Fruit fly (Drosophila melanogaster) whole organism, embryonic: ENCODE data around the gene Mical.

Source experiments
- Abd-B ChIP-seq: fragments of 200-800 bp; sonication (Bioruptor generic); optimal IDR thresholded peaks from 2 replicates; lab custom pipeline; 2018; ENCODE audit warnings: missing biosample characterization, mild to moderate bottlenecking, missing genetic modification characterization, moderate library complexity
- Blimp-1 ChIP-seq: fragments of 200-800 bp; sonication (Bioruptor generic); optimal IDR thresholded peaks from 3 replicates; lab custom pipeline; 2018; ENCODE audit warnings: missing biosample characterization, missing genetic modification characterization, mild to moderate bottlenecking, moderate library complexity, missing genetic modification reagents
- CG11247 ChIP-seq: fragments of 200-800 bp; sonication (Bioruptor generic); IDR thresholded peaks from 2 replicates; pipeline ENCODE4 v1.3.6; 2022; ENCODE audit warnings: missing biosample characterization, missing genetic modification characterization
- CG11723 ChIP-seq: fragments of 200-800 bp; sonication (Bioruptor generic); optimal IDR thresholded peaks from 2 replicates; lab custom pipeline; 2017; ENCODE audit warnings: missing biosample characterization, mild to moderate bottlenecking, missing genetic modification characterization
- CG12236 ChIP-seq: fragments of 200-800 bp; sonication (Bioruptor generic); optimal IDR thresholded peaks from 2 replicates; lab custom pipeline; 2016; ENCODE audit warnings: missing biosample characterization, missing genetic modification characterization
- CG2875 ChIP-seq: fragments of 200-800 bp; sonication (Bioruptor generic); optimal IDR thresholded peaks from 2 replicates; lab custom pipeline; 2017; ENCODE audit warnings: missing biosample characterization, mild to moderate bottlenecking, missing genetic modification characterization, missing genetic modification reagents
- CG32767 ChIP-seq: fragments of 200-800 bp; sonication (Bioruptor generic); IDR thresholded peaks from 2 replicates; pipeline ENCODE4 v1.3.6; 2022; ENCODE audit warnings: missing biosample characterization, missing genetic modification characterization
- CG4282 ChIP-seq: fragments of 200-800 bp; sonication (Bioruptor generic); optimal IDR thresholded peaks from 2 replicates; lab custom pipeline; 2016; ENCODE audit warnings: missing biosample characterization, missing genetic modification characterization
- CG4404 ChIP-seq: fragments of 200-800 bp; sonication (Bioruptor generic); IDR thresholded peaks from 2 replicates; pipeline ENCODE4 v1.3.6; 2022; ENCODE audit warnings: missing biosample characterization, missing genetic modification characterization
- CG4707 ChIP-seq: fragments of 200-800 bp; sonication (Bioruptor generic); optimal IDR thresholded peaks from 2 replicates; lab custom pipeline; 2018; ENCODE audit warnings: missing biosample characterization, mild to moderate bottlenecking, missing genetic modification characterization, moderate library complexity
- CG7357 ChIP-seq: fragments of 200-800 bp; sonication (Bioruptor generic); IDR thresholded peaks from 3 replicates; pipeline ENCODE4 v1.3.6; 2022; ENCODE audit warnings: missing biosample characterization, missing genetic modification characterization
- CG7786 ChIP-seq: fragments of 200-800 bp; sonication (Bioruptor generic); optimal IDR thresholded peaks from 2 replicates; lab custom pipeline; 2016; ENCODE audit warnings: missing biosample characterization, missing genetic modification characterization
- CG8089 ChIP-seq: fragments of 200-800 bp; sonication (Bioruptor generic); optimal IDR thresholded peaks from 3 replicates; lab custom pipeline; 2016; ENCODE audit warnings: missing biosample characterization, missing genetic modification characterization
- CG8290 ChIP-seq, 3 experiments: fragments of 200-800 bp; sonication (Bioruptor generic); optimal IDR thresholded peaks; 2 replicates each; lab custom pipeline; 2016 to 2019; ENCODE audit warnings: missing biosample characterization in 3 of 3, missing genetic modification characterization in 3 of 3, mild to moderate bottlenecking in 2 of 3, moderate library complexity in 1 of 3
- D ChIP-seq, 2 experiments: fragments of 200-800 bp in 1 of 2; fragments of >200 bp in 1 of 2; sonication (Bioruptor generic) in 1 of 2; optimal IDR thresholded peaks; 2 replicates in 1 of 2; 3 replicates in 1 of 2; lab custom pipeline; 2017; ENCODE audit warnings: mild to moderate bottlenecking in 1 of 2, missing biosample characterization in 1 of 2, missing genetic modification characterization in 1 of 2, missing genetic modification reagents in 1 of 2
- Dad ChIP-seq: fragments of 200-800 bp; sonication (Bioruptor generic); optimal IDR thresholded peaks from 3 replicates; lab custom pipeline; 2016; ENCODE audit warnings: missing biosample characterization, missing genetic modification characterization
- Dip3 ChIP-seq: fragments of 200-800 bp; sonication (Bioruptor generic); optimal IDR thresholded peaks from 3 replicates; lab custom pipeline; 2016; ENCODE audit warnings: missing biosample characterization, missing genetic modification characterization
- Doc2 ChIP-seq: fragments of 200-800 bp; sonication (Bioruptor generic); IDR thresholded peaks from 2 replicates; pipeline ENCODE4 v1.3.6; 2022; ENCODE audit warnings: missing biosample characterization, missing genetic modification characterization
- Dp ChIP-seq: fragments of 200-800 bp; sonication (Bioruptor generic); optimal IDR thresholded peaks from 2 replicates; lab custom pipeline; 2018; ENCODE audit warnings: missing biosample characterization, mild to moderate bottlenecking, missing genetic modification characterization, moderate library complexity
- E2f1 ChIP-seq: fragments of 200-800 bp; sonication (Bioruptor generic); IDR thresholded peaks from 2 replicates; pipeline ENCODE4 v1.3.6; 2022; ENCODE audit warnings: missing biosample characterization, missing genetic modification characterization
- ERR ChIP-seq: fragments of 200-800 bp; sonication (Bioruptor generic); optimal IDR thresholded peaks from 2 replicates; lab custom pipeline; 2016; ENCODE audit warnings: missing biosample characterization, missing genetic modification characterization
- Fer1 ChIP-seq: fragments of 200-800 bp; sonication (Bioruptor generic); optimal IDR thresholded peaks from 2 replicates; lab custom pipeline; 2017; ENCODE audit warnings: missing biosample characterization, mild to moderate bottlenecking, missing genetic modification characterization
- Gsc ChIP-seq: fragments of 200-800 bp; sonication (Bioruptor generic); IDR thresholded peaks from 2 replicates; pipeline ENCODE4 v1.3.6; 2022; ENCODE audit warnings: missing biosample characterization, missing genetic modification characterization
- Hey ChIP-seq: fragments of 200-800 bp; sonication (Bioruptor generic); optimal IDR thresholded peaks from 3 replicates; lab custom pipeline; 2018; ENCODE audit warnings: missing biosample characterization, mild to moderate bottlenecking, missing genetic modification characterization
- Sin3A ChIP-seq: fragments of >200 bp; optimal IDR thresholded peaks from 2 replicates; lab custom pipeline; 2018
- YL-1 ChIP-seq: fragments of 200-800 bp; sonication (Bioruptor generic); optimal IDR thresholded peaks from 3 replicates; lab custom pipeline; 2017; ENCODE audit warnings: missing biosample characterization, mild to moderate bottlenecking, missing genetic modification characterization
- ab ChIP-seq: fragments of 200-800 bp; sonication (Bioruptor generic); optimal IDR thresholded peaks from 2 replicates; lab custom pipeline; 2016; ENCODE audit warnings: missing biosample characterization, missing genetic modification characterization
- ash1 ChIP-seq: fragments of 200-800 bp; sonication (Bioruptor generic); optimal IDR thresholded peaks from 2 replicates; lab custom pipeline; 2018; ENCODE audit warnings: missing biosample characterization, mild to moderate bottlenecking, missing genetic modification characterization
- ato ChIP-seq: fragments of 200-800 bp; sonication (Bioruptor generic); IDR thresholded peaks from 2 replicates; pipeline ENCODE4 v1.3.6; 2022; ENCODE audit warnings: missing biosample characterization, missing genetic modification characterization; ENCODE audit not compliant: partially characterized antibody
- chif ChIP-seq, 2 experiments: fragments of 200-800 bp; sonication (Bioruptor generic); optimal IDR thresholded peaks; 3 replicates each; lab custom pipeline; 2016; ENCODE audit warnings: missing biosample characterization in 2 of 2, missing genetic modification characterization in 2 of 2
- chm ChIP-seq: fragments of 200-800 bp; sonication (Bioruptor generic); IDR thresholded peaks from 2 replicates; pipeline ENCODE4 v1.3.6; 2022; ENCODE audit warnings: missing biosample characterization, missing genetic modification characterization
- crp ChIP-seq, 2 experiments: fragments of 200-800 bp; sonication (Bioruptor generic); optimal IDR thresholded peaks; 2 replicates in 1 of 2; 3 replicates in 1 of 2; lab custom pipeline; 2017; ENCODE audit warnings: missing biosample characterization in 2 of 2, missing genetic modification characterization in 2 of 2, mild to moderate bottlenecking in 1 of 2, moderate library complexity in 1 of 2
- cwo ChIP-seq: fragments of 200-800 bp; sonication (Bioruptor generic); optimal IDR thresholded peaks from 3 replicates; lab custom pipeline; 2017; ENCODE audit warnings: missing biosample characterization, missing genetic modification characterization, mild to moderate bottlenecking, moderate library complexity, missing genetic modification reagents
- disco-r ChIP-seq: fragments of 200-800 bp; sonication (Bioruptor generic); optimal IDR thresholded peaks from 2 replicates; lab custom pipeline; 2016; ENCODE audit warnings: missing biosample characterization, missing genetic modification characterization
- dmrt11E ChIP-seq: fragments of 200-800 bp; sonication (Bioruptor generic); optimal IDR thresholded peaks from 3 replicates; lab custom pipeline; 2018; ENCODE audit warnings: missing biosample characterization, mild to moderate bottlenecking, missing genetic modification characterization, moderate library complexity
- fd3F ChIP-seq: fragments of 200-800 bp; sonication (Bioruptor generic); optimal IDR thresholded peaks from 2 replicates; lab custom pipeline; 2018; ENCODE audit warnings: missing biosample characterization, mild to moderate bottlenecking, missing genetic modification characterization, moderate library complexity
- gem ChIP-seq: fragments of 200-800 bp; sonication (Bioruptor generic); optimal IDR thresholded peaks from 2 replicates; lab custom pipeline; 2019; ENCODE audit warnings: missing biosample characterization, mild to moderate bottlenecking, missing genetic modification characterization, moderate library complexity
- gfzf ChIP-seq: fragments of 200-800 bp; sonication (Bioruptor generic); optimal IDR thresholded peaks from 2 replicates; lab custom pipeline; 2016; ENCODE audit warnings: missing biosample characterization, mild to moderate bottlenecking, missing genetic modification characterization, moderate library complexity
- jigr1 ChIP-seq: fragments of 200-800 bp; sonication (Bioruptor generic); IDR thresholded peaks from 3 replicates; pipeline ENCODE4 v1.3.6; 2022; ENCODE audit warnings: missing biosample characterization, missing genetic modification characterization
- lbe ChIP-seq: fragments of 200-800 bp; sonication (Bioruptor generic); optimal IDR thresholded peaks from 2 replicates; lab custom pipeline; 2016; ENCODE audit warnings: missing biosample characterization, mild to moderate bottlenecking, missing genetic modification characterization
- nerfin-1 ChIP-seq: fragments of 200-800 bp; sonication (Bioruptor generic); optimal IDR thresholded peaks from 3 replicates; lab custom pipeline; 2019; ENCODE audit warnings: missing biosample characterization, mild to moderate bottlenecking, missing genetic modification characterization, moderate library complexity
- pfk ChIP-seq: fragments of 200-800 bp; sonication (Bioruptor generic); optimal IDR thresholded peaks from 2 replicates; lab custom pipeline; 2018; ENCODE audit warnings: missing biosample characterization, mild to moderate bottlenecking, missing genetic modification characterization, moderate library complexity
- pros ChIP-seq: fragments of 200-800 bp; sonication (Bioruptor generic); optimal IDR thresholded peaks from 3 replicates; lab custom pipeline; 2019; ENCODE audit warnings: missing biosample characterization, mild to moderate bottlenecking, missing genetic modification characterization, moderate library complexity
- sd ChIP-seq: fragments of 200-800 bp; sonication (Bioruptor generic); optimal IDR thresholded peaks from 3 replicates; lab custom pipeline; 2018; ENCODE audit warnings: missing biosample characterization, mild to moderate bottlenecking, missing genetic modification characterization, moderate library complexity
- sim ChIP-seq: fragments of 200-800 bp; sonication (Bioruptor generic); IDR thresholded peaks from 2 replicates; pipeline ENCODE4 v1.3.6; 2022; ENCODE audit warnings: missing biosample characterization, missing genetic modification characterization
- sob ChIP-seq: fragments of 200-800 bp; sonication (Bioruptor generic); IDR thresholded peaks from 2 replicates; pipeline ENCODE4 v1.3.6; 2022; ENCODE audit warnings: missing biosample characterization, missing genetic modification characterization
- ttk ChIP-seq: fragments of 200-800 bp; sonication (Bioruptor generic); IDR thresholded peaks from 2 replicates; pipeline ENCODE4 v2.1.2; 2022; ENCODE audit warnings: missing biosample characterization, missing genetic modification characterization
- zfh2 ChIP-seq: fragments of 200-800 bp; sonication (Bioruptor generic); optimal IDR thresholded peaks from 2 replicates; lab custom pipeline; 2016; ENCODE audit warnings: missing biosample characterization, missing genetic modification characterization

The Mical gene

dm6 chr3R:10087206-10087927 is 44.7 kb upstream of the Mical start (continued):
- TF ChIP-seq cwo, result peak; percentile 66
- peak; percentile 71 for TF ChIP-seq zfh2
- TF ChIP-seq E2f1, result 0 out of 2 replicates have a peak, but pooled peaks have one; percentile 46
- TF ChIP-seq CG7357 (GFP tag; lab: Robert Waterston, UW), result peak; percentile 58; the same call in 1 of the 3 replicates
- TF ChIP-seq chif (GFP tag; optimal IDR thresholded peaks at IDR 0.05; lab: Kevin White, UChicago), result peak; percentile 60 to 77
- TF ChIP-seq ab, result peak; percentile 59
- peak; percentile 78 for TF ChIP-seq Dip3 (GFP tag; lab: Kevin White, UChicago)
- TF ChIP-seq CG7786 (GFP tag; lab: Kevin White, UChicago), result peak; percentile 61
- no peak for TF ChIP-seq Dp (GFP tag; lab: Kevin White, UChicago)
- TF ChIP-seq CG4404 (GFP tag; lab: Robert Waterston, UW), result peak; percentile 28; the same call in 1 of the 2 replicates
- TF ChIP-seq ttk (GFP tag; lab: Robert Waterston, UW), result peak; percentile 62
- peak; percentile 68 for TF ChIP-seq sd (tag; lab: Kevin White, UChicago)
- TF ChIP-seq Sin3A (lab: Kevin White, UChicago), result no peak
- peak; percentile 64 for TF ChIP-seq CG11247 (GFP tag; lab: Robert Waterston, UW)
- peak; percentile 55; the same call in 1 of the 2 replicates for TF ChIP-seq sob
- no peak for TF ChIP-seq gfzf (GFP tag; lab: Kevin White, UChicago)
- no peak for TF ChIP-seq fd3F (GFP tag; lab: Kevin White, UChicago)
- peak; percentile 11 for TF ChIP-seq Blimp-1
- no peak for TF ChIP-seq CG8290 (GFP tag; optimal IDR thresholded peaks at IDR 0.05; lab: Kevin White, UChicago)
- TF ChIP-seq CG8290 (tag; optimal IDR thresholded peaks at IDR 0.05; lab: Kevin White, UChicago), result peak in 1 of 2 experiments; percentile 46
- peak; percentile 61 for TF ChIP-seq Abd-B (GFP tag; lab: Kevin White, UChicago)
- TF ChIP-seq Dad (GFP tag; lab: Kevin White, UChicago), result peak; percentile 47
- TF ChIP-seq gem (tag; lab: Kevin White, UChicago), result peak; percentile 75
- peak; percentile 50 for TF ChIP-seq ERR (GFP tag; lab: Kevin White, UChicago)
- TF ChIP-seq CG2875 (GFP tag; lab: Kevin White, UChicago), result peak; percentile 40
- TF ChIP-seq dmrt11E (tag; lab: Kevin White, UChicago), result peak; percentile 19
- peak; percentile 80 for TF ChIP-seq pros (GFP tag; lab: Kevin White, UChicago)
- peak; percentile 54 for TF ChIP-seq CG11723 (GFP tag; lab: Kevin White, UChicago)
- no peak for TF ChIP-seq CG4282 (GFP tag; lab: Kevin White, UChicago)
- no peak for TF ChIP-seq crp (GFP tag; optimal IDR thresholded peaks at IDR 0.05; lab: Kevin White, UChicago)
- TF ChIP-seq sim (GFP tag; lab: Robert Waterston, UW), result no peak
- TF ChIP-seq nerfin-1 (tag; lab: Kevin White, UChicago), result no peak
- peak; percentile 40 for TF ChIP-seq Gsc (GFP tag; lab: Robert Waterston, UW)
- TF ChIP-seq disco-r, result peak; percentile 39
- TF ChIP-seq CG32767 (GFP tag; lab: Robert Waterston, UW), result no peak; the same call in 1 of the 2 replicates
- TF ChIP-seq D (optimal IDR thresholded peaks at IDR 0.05; lab: Kevin White, UChicago), result no peak
- no peak for TF ChIP-seq D (GFP tag; optimal IDR thresholded peaks at IDR 0.05; lab: Kevin White, UChicago)
- peak; percentile 82 for TF ChIP-seq lbe (GFP tag; lab: Kevin White, UChicago)
- peak; percentile 23 for TF ChIP-seq CG12236 (GFP tag; lab: Kevin White, UChicago)
- TF ChIP-seq chm, result no peak
- TF ChIP-seq Fer1 (GFP tag; lab: Kevin White, UChicago), result peak; percentile 28
- TF ChIP-seq YL-1 (GFP tag; lab: Kevin White, UChicago), result no peak
- no peak for TF ChIP-seq jigr1 (GFP tag; lab: Robert Waterston, UW)
- no peak for TF ChIP-seq ato
- TF ChIP-seq CG4707, result no peak
- no peak for TF ChIP-seq pfk (GFP tag; lab: Kevin White, UChicago)
- TF ChIP-seq ash1 (GFP tag; lab: Kevin White, UChicago), result no peak
- no peak for TF ChIP-seq Doc2 (GFP tag; lab: Robert Waterston, UW)
- no peak for TF ChIP-seq Hey (tag; lab: Kevin White, UChicago)
- peak; percentile 38 for TF ChIP-seq CG8089 (GFP tag; lab: Kevin White, UChicago)
